Worm (Caenorhabditis elegans) whole organism, young adult: ENCODE results near the gene R08C7.1.

ENCODE experiments used
- Y53G8AR.9 ChIP-seq: fragments of 200-800 bp; sonication (Bioruptor generic); conservative IDR thresholded peaks from 2 replicates; pipeline ENCODE4 v1.3.6; 2022; ENCODE audit warnings: missing genetic modification reagents, missing genetic modification characterization, missing compliant biosample characterization
- ZK185.1 ChIP-seq: sonication (generic microtip); optimal IDR thresholded peaks from 2 replicates; lab custom pipeline; 2016; ENCODE audit warnings: mild to moderate bottlenecking, missing genetic modification characterization, missing compliant biosample characterization; ENCODE audit not compliant: poor library complexity, severe bottlenecking
- ceh-58 ChIP-seq: fragments of 200-800 bp; sonication (Bioruptor generic); IDR thresholded peaks from 2 replicates; pipeline ENCODE4 v1.3.6; 2022; ENCODE audit warnings: missing genetic modification characterization, missing compliant biosample characterization

- TF ChIP-seq ceh-58 (GFP tag; lab: Robert Waterston, UW) = no peak
- no peak for TF ChIP-seq ZK185.1 (tag; lab: Kevin White, UChicago)
- no peak; the same call in none of the 2 replicates for TF ChIP-seq Y53G8AR.9
Measured at ce11 chrIV:4469770-4470709, 18.4 kb downstream of the R08C7.1 start.
